Worm (Caenorhabditis elegans) whole organism, young adult: ENCODE data around the gene Y42G9A.3.

ENCODE experiments used
- ama-1 ChIP-seq, 3 experiments: fragments of 150-350 bp in 1 of 3; sonication (generic microtip) in 2 of 3; optimal IDR thresholded peaks; 2 replicates each; lab custom pipeline; 2014 to 2018; ENCODE audit warnings: missing biosample characterization in 2 of 3, missing genetic modification characterization in 2 of 3, missing genetic modification reagents in 2 of 3
- atf-7 ChIP-seq: sonication (generic microtip); optimal IDR thresholded peaks from 2 replicates; lab custom pipeline; 2017; ENCODE audit warnings: mild to moderate bottlenecking, missing genetic modification characterization, missing compliant biosample characterization
- dox-1 ChIP-seq: fragments of 200-800 bp; sonication (Bioruptor generic); IDR thresholded peaks from 2 replicates; pipeline ENCODE4 v1.3.6; 2022; ENCODE audit warnings: missing genetic modification reagents, missing genetic modification characterization, missing compliant biosample characterization
- lir-1 ChIP-seq: fragments of 200-800 bp; sonication (Bioruptor generic); conservative IDR thresholded peaks from 2 replicates; pipeline ENCODE4 v1.3.6; 2022; ENCODE audit warnings: missing genetic modification reagents, missing genetic modification characterization, missing compliant biosample characterization
- madf-3 ChIP-seq: fragments of 200-800 bp; sonication (Bioruptor generic); IDR thresholded peaks from 2 replicates; pipeline ENCODE4 v1.3.6; 2022; ENCODE audit warnings: missing genetic modification reagents, missing genetic modification characterization, missing compliant biosample characterization
- madf-8 ChIP-seq: fragments of 200-800 bp; sonication (Bioruptor generic); conservative IDR thresholded peaks from 2 replicates; pipeline ENCODE4 v1.3.6; 2022; ENCODE audit warnings: missing genetic modification reagents, missing genetic modification characterization, missing compliant biosample characterization
- nfya-2 ChIP-seq: fragments of 200-800 bp; sonication (Bioruptor generic); IDR thresholded peaks from 2 replicates; pipeline ENCODE4 v1.3.6; 2022; ENCODE audit warnings: missing genetic modification reagents, missing genetic modification characterization, missing compliant biosample characterization
- repo-1 ChIP-seq: sonication (generic microtip); optimal IDR thresholded peaks from 2 replicates; lab custom pipeline; 2017; ENCODE audit warnings: mild to moderate bottlenecking, missing genetic modification characterization, missing compliant biosample characterization
- unc-62 ChIP-seq: fragments of 150-350 bp; optimal IDR thresholded peaks from 2 replicates; lab custom pipeline; 2014; ENCODE audit warnings: missing biosample characterization, missing genetic modification reagents, missing genetic modification characterization
- zim-3 ChIP-seq: sonication (generic microtip); optimal IDR thresholded peaks from 2 replicates; lab custom pipeline; 2017; ENCODE audit warnings: mild to moderate bottlenecking, missing genetic modification characterization, moderate library complexity, missing compliant biosample characterization

DNA sequence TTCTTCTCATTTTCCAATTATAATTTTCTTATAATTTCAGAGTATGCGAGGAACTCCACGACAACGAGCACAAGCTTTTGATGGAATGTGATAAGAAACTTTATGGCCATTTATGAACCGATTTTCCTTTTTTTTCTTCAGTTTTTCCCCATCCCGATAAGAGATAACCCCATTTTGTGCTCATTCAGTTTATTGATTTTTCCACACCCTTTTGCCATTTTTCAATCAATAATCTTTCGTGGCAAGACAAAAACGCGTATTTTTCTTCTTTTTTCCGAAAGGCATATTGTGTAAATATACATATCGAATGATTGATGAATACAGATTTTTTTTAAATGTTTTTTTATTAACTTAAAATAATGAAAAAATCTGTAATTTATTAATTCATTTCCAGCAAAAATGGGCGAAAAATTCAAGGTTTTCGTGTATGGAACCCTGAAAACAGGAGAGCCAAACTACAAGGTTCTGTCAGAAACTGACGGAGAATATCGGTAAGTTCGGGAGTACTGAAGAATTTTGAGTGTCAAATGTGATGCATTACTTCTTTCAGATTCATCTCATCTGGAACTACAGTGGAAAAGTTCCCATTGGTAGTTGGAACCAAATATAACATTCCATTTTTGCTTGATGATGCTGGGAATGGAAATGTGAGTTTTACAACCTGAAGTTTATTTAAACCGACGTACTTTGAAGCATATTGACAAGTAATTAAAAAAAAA, 18.4 kb downstream of the Y42G9A.3 start, which contains the start of gene F42A10.9:
- TF ChIP-seq zim-3 (tag; lab: Kevin White, UChicago), result no peak
- no peak for TF ChIP-seq madf-8 (GFP tag; lab: Robert Waterston, UW)
- no peak for TF ChIP-seq lir-1 (GFP tag; lab: Robert Waterston, UW)
- no peak for TF ChIP-seq dox-1 (GFP tag; lab: Robert Waterston, UW)
- no peak for TF ChIP-seq madf-3 (GFP tag; lab: Robert Waterston, UW)
- TF ChIP-seq ama-1 (optimal IDR thresholded peaks at IDR 0.05; lab: Kevin White, UChicago), result peak; percentile 35
- peak in 1 of 2 experiments; percentile 2 for TF ChIP-seq ama-1 (GFP tag; optimal IDR thresholded peaks at IDR 0.05; lab: Kevin White, UChicago)
- no peak for TF ChIP-seq atf-7
- TF ChIP-seq unc-62 (GFP tag; lab: Kevin White, UChicago), result no peak
- no peak for TF ChIP-seq nfya-2 (GFP tag; lab: Robert Waterston, UW)
- TF ChIP-seq repo-1, result peak; percentile 49
